Worm (Caenorhabditis elegans) whole organism, L3 larva: ENCODE results near the gene Y53G8AM.4.
A peak's percentile ranks its signal among the peaks of the same experiment; 100 is the strongest.

ENCODE experiments used
- ama-1 ChIP-seq: fragments of 150-350 bp; optimal IDR thresholded peaks from 2 replicates; lab custom pipeline; 2018
- ceh-82 ChIP-seq: fragments of 150-350 bp; optimal IDR thresholded peaks from 2 replicates; lab custom pipeline; 2014; ENCODE audit warnings: missing biosample characterization, missing genetic modification characterization
- jun-1 ChIP-seq: fragments of 150-350 bp; optimal IDR thresholded peaks from 2 replicates; lab custom pipeline; 2014; ENCODE audit warnings: missing biosample characterization, missing genetic modification reagents, missing genetic modification characterization
- pha-4 ChIP-seq: fragments of 150-350 bp; optimal IDR thresholded peaks from 2 replicates; lab custom pipeline; 2014; ENCODE audit warnings: missing biosample characterization, missing genetic modification reagents, missing genetic modification characterization
- sea-2 ChIP-seq: fragments of 150-350 bp; sonication (generic microtip); optimal IDR thresholded peaks from 4 replicates; lab custom pipeline; 2014; ENCODE audit warnings: missing biosample characterization, missing genetic modification reagents, missing genetic modification characterization
- skn-1 ChIP-seq: fragments of 150-350 bp; optimal IDR thresholded peaks from 2 replicates; lab custom pipeline; 2014; ENCODE audit warnings: missing biosample characterization, missing genetic modification characterization
- zag-1 ChIP-seq: fragments of 150-350 bp; optimal IDR thresholded peaks from 2 replicates; lab custom pipeline; 2014; ENCODE audit warnings: missing biosample characterization, missing genetic modification characterization
- ztf-4 ChIP-seq: fragments of 150-350 bp; optimal IDR thresholded peaks from 2 replicates; lab custom pipeline; 2014; ENCODE audit warnings: missing biosample characterization, missing genetic modification characterization

ce11 chrIII:3248307-3249037 lies 7.0 kb downstream of the Y53G8AM.4 start, which contains the start of gene nduf-9:
- no peak for TF ChIP-seq skn-1 (tag; lab: Kevin White, UChicago)
- no peak for TF ChIP-seq jun-1 (tag; lab: Kevin White, UChicago)
- TF ChIP-seq ceh-82 = no peak
- TF ChIP-seq ztf-4 (tag; lab: Kevin White, UChicago) = no peak
- peak; percentile 34 for TF ChIP-seq sea-2 (GFP tag; lab: Kevin White, UChicago)
- no peak for TF ChIP-seq pha-4 (tag; lab: Kevin White, UChicago)
- no peak for TF ChIP-seq ama-1 (lab: Kevin White, UChicago)
- TF ChIP-seq zag-1 (tag; lab: Kevin White, UChicago) = no peak
